Fruit fly (Drosophila melanogaster): ENCODE measurements around the gene CG12091.

Gene CG12091

dm6 chr3L:1548345-1548970 is 11.8 kb upstream of the CG12091 start (continued):
- TF ChIP-seq CG13287 (GFP tag; IDR thresholded peaks at IDR 0.05; ENCODE audit: partially characterized antibody): no peak
- no peak for TF ChIP-seq Asciz (GFP tag; optimal IDR thresholded peaks at IDR 0.05)
- no peak for TF ChIP-seq H15 (GFP tag; IDR thresholded peaks at IDR 0.05)
- no peak for TF ChIP-seq dati (GFP tag; IDR thresholded peaks at IDR 0.05)
- no peak for TF ChIP-seq slp2 (GFP tag; optimal IDR thresholded peaks at IDR 0.05)
- peak; percentile 34 for TF ChIP-seq fu2 (GFP tag; optimal IDR thresholded peaks at IDR 0.05)
- TF ChIP-seq unc-4 (GFP tag; IDR thresholded peaks at IDR 0.05; ENCODE audit: partially characterized antibody): no peak
- peak; percentile 8; the same call in 1 of the 2 replicates for TF ChIP-seq E2f2 (GFP tag; IDR thresholded peaks at IDR 0.05)
- peak; percentile 48 for TF ChIP-seq fd3F (GFP tag; optimal IDR thresholded peaks at IDR 0.05)
- peak; percentile 61 for TF ChIP-seq Xbp1 (GFP tag; optimal IDR thresholded peaks at IDR 0.05)
- TF ChIP-seq CG15696 (tag; optimal IDR thresholded peaks at IDR 0.05): peak; percentile 23
- no peak for TF ChIP-seq ewg (GFP tag; optimal IDR thresholded peaks at IDR 0.05)
- no peak for TF ChIP-seq slou (GFP tag; optimal IDR thresholded peaks at IDR 0.05)
- peak; percentile 19 for TF ChIP-seq CG8281 (tag; optimal IDR thresholded peaks at IDR 0.05)
- TF ChIP-seq CG9932 (GFP tag; IDR thresholded peaks at IDR 0.05): peak; percentile 69
- TF ChIP-seq Doc2 (GFP tag; IDR thresholded peaks at IDR 0.05): no peak
- TF ChIP-seq CG17361 (GFP tag; IDR thresholded peaks at IDR 0.05): peak; percentile 68
- peak; percentile 43; the same call in 1 of the 2 replicates for TF ChIP-seq CG4404 (GFP tag; IDR thresholded peaks at IDR 0.05)
- TF ChIP-seq Meics (GFP tag; optimal IDR thresholded peaks at IDR 0.05): peak; percentile 79
- TF ChIP-seq jigr1 (GFP tag; IDR thresholded peaks at IDR 0.05): no peak
- TF ChIP-seq Trl (optimal IDR thresholded peaks at IDR 0.05): no peak
- TF ChIP-seq Trl (GFP tag; optimal IDR thresholded peaks at IDR 0.05): peak; percentile 9
- no peak for TF ChIP-seq CkIIα-i1 (GFP tag; IDR thresholded peaks at IDR 0.05)
- peak; percentile 27 for TF ChIP-seq sqz (GFP tag; optimal IDR thresholded peaks at IDR 0.05)
- TF ChIP-seq CG10959 (GFP tag; IDR thresholded peaks at IDR 0.05): no peak
- no peak for TF ChIP-seq HmgD (GFP tag; optimal IDR thresholded peaks at IDR 0.05)
- peak; percentile 90 for TF ChIP-seq sug (tag; optimal IDR thresholded peaks at IDR 0.05)
- TF ChIP-seq CG9797 (GFP tag; optimal IDR thresholded peaks at IDR 0.05): no peak
- no peak for TF ChIP-seq ac (GFP tag; optimal IDR thresholded peaks at IDR 0.05)
- TF ChIP-seq CG2875 (GFP tag; optimal IDR thresholded peaks at IDR 0.05): no peak
- TF ChIP-seq chm (GFP tag; IDR thresholded peaks at IDR 0.05): no peak
- TF ChIP-seq mld (GFP tag; IDR thresholded peaks at IDR 0.05; ENCODE audit: partially characterized antibody): no peak
- peak; percentile 10; the same call in 1 of the 2 replicates for TF ChIP-seq NFAT (GFP tag; IDR thresholded peaks at IDR 0.05)
- TF ChIP-seq H2.0 (GFP tag; IDR thresholded peaks at IDR 0.05): peak; percentile 40; the same call in 1 of the 2 replicates
- no peak for TF ChIP-seq Sry-δ (GFP tag; optimal IDR thresholded peaks at IDR 0.05)
- peak; percentile 37 for TF ChIP-seq CG4820 (GFP tag; optimal IDR thresholded peaks at IDR 0.05)
- no peak for TF ChIP-seq dm (GFP tag; optimal IDR thresholded peaks at IDR 0.05)
- no peak for TF ChIP-seq insv (GFP tag; optimal IDR thresholded peaks at IDR 0.05)
- TF ChIP-seq Hr3 (GFP tag; optimal IDR thresholded peaks at IDR 0.05): peak; percentile 53
- TF ChIP-seq CG12236 (GFP tag; optimal IDR thresholded peaks at IDR 0.05): no peak
- TF ChIP-seq pfk (GFP tag; optimal IDR thresholded peaks at IDR 0.05): no peak
- no peak for TF ChIP-seq dimm (GFP tag; IDR thresholded peaks at IDR 0.05)
- TF ChIP-seq CG7271 (tag; optimal IDR thresholded peaks at IDR 0.05): no peak
- no peak for TF ChIP-seq yki (optimal IDR thresholded peaks at IDR 0.05)
- 0 out of 2 replicates have a peak, but pooled peaks have one; percentile 17 for TF ChIP-seq Oaz (GFP tag; IDR thresholded peaks at IDR 0.05)
- no peak for TF ChIP-seq CG3726 (GFP tag; IDR thresholded peaks at IDR 0.05)
- peak; percentile 46; the same call in 1 of the 2 replicates for TF ChIP-seq Xrp1 (GFP tag; IDR thresholded peaks at IDR 0.05)
- peak; percentile 3 for TF ChIP-seq CG6654 (GFP tag; optimal IDR thresholded peaks at IDR 0.05)
- TF ChIP-seq emc (GFP tag; optimal IDR thresholded peaks at IDR 0.05): no peak
- TF ChIP-seq CG12104 (GFP tag; optimal IDR thresholded peaks at IDR 0.05): peak; percentile 57
- peak; percentile 66 for TF ChIP-seq dmrt99B (tag; optimal IDR thresholded peaks at IDR 0.05)
- no peak for TF ChIP-seq nerfin-1 (tag; optimal IDR thresholded peaks at IDR 0.05)
